Worm (Caenorhabditis elegans) whole organism, L3 larva: ENCODE data around the gene kbp-4.

ENCODE experiments used
- R02D3.7 ChIP-seq: fragments of 150-350 bp; optimal IDR thresholded peaks from 2 replicates; lab custom pipeline; 2014; ENCODE audit warnings: missing biosample characterization, missing genetic modification characterization
- ceh-9 ChIP-seq: sonication (generic microtip); optimal IDR thresholded peaks from 2 replicates; lab custom pipeline; 2018; ENCODE audit warnings: missing biosample characterization, missing genetic modification characterization
- egl-27 ChIP-seq: sonication (generic microtip); optimal IDR thresholded peaks from 4 replicates; lab custom pipeline; 2017; ENCODE audit warnings: missing biosample characterization, missing genetic modification reagents, missing genetic modification characterization
- fkh-10 ChIP-seq: sonication (generic microtip); optimal IDR thresholded peaks from 2 replicates; lab custom pipeline; 2017; ENCODE audit warnings: missing biosample characterization, missing genetic modification reagents, missing genetic modification characterization
- nhr-237 ChIP-seq: fragments of 150-350 bp; optimal IDR thresholded peaks from 2 replicates; lab custom pipeline; 2014; ENCODE audit warnings: missing biosample characterization, missing genetic modification characterization
- pha-4 ChIP-seq: fragments of 150-350 bp; optimal IDR thresholded peaks from 2 replicates; lab custom pipeline; 2014; ENCODE audit warnings: missing biosample characterization, missing genetic modification reagents, missing genetic modification characterization
- snpc-4 ChIP-seq: fragments of 150-350 bp; optimal IDR thresholded peaks from 2 replicates; lab custom pipeline; 2014; ENCODE audit warnings: missing biosample characterization, missing genetic modification characterization

DNA sequence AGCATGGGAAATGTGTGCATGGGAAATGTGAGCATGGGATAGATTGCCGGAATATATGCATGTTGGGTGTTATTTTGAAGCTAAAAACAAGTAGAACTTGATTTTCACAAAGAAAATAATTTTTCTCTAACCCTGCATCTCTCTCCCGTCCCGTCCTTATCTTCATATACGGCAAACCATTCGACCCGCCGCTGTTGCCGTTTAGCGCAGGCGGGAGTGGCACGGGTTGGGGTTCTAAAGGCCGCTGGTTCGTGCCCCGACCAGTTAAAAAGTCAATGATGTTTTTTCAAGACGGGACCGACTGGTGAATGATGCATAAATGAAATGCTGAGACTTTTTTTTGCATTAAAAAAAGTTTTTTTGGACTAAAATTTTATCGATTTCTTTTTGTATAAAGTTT, 41.5 kb downstream of the kbp-4 start:
- no peak for TF ChIP-seq nhr-237 (tag; lab: Kevin White, UChicago)
- no peak for TF ChIP-seq snpc-4 (tag; lab: Kevin White, UChicago)
- TF ChIP-seq R02D3.7 (tag; lab: Kevin White, UChicago): no peak
- no peak for TF ChIP-seq egl-27 (tag; lab: Kevin White, UChicago)
- TF ChIP-seq ceh-9 (tag; lab: Kevin White, UChicago): no peak
- TF ChIP-seq pha-4: peak; percentile 14
- TF ChIP-seq fkh-10: no peak
